Worm (Caenorhabditis elegans): ENCODE measurements around the gene tebp-2.

- TF ChIP-seq tra-4 (tag; optimal IDR thresholded peaks at IDR 0.05) (no peak), hnd-1 (tag; optimal IDR thresholded peaks at IDR 0.05) (no peak), hmbx-1 (tag; optimal IDR thresholded peaks at IDR 0.05) (no peak), sea-1 (GFP tag; conservative IDR thresholded peaks at IDR 0.05) (no peak), ceh-36 (tag; optimal IDR thresholded peaks at IDR 0.05) (no peak), flt-1 (GFP tag; IDR thresholded peaks at IDR 0.05) (no peak)
These were observed 52.4 kb downstream of the tebp-2 start for ce11 chrIV:5593804-5594214.
